Worm (Caenorhabditis elegans) whole organism, L1 larva: ENCODE results near the gene F08F3.8.

Experiments used
- C04F5.9 ChIP-seq: sonication (generic microtip); optimal IDR thresholded peaks from 2 replicates; lab custom pipeline; 2016; ENCODE audit warnings: missing genetic modification characterization, missing compliant biosample characterization
- C16A3.4 ChIP-seq: fragments of 150-350 bp; optimal IDR thresholded peaks from 2 replicates; lab custom pipeline; 2014; ENCODE audit warnings: missing biosample characterization, missing genetic modification characterization
- F16B12.6 ChIP-seq: fragments of 150-350 bp; optimal IDR thresholded peaks from 2 replicates; lab custom pipeline; 2014; ENCODE audit warnings: missing biosample characterization, missing genetic modification characterization
- Y116A8C.19 ChIP-seq: sonication (generic microtip); optimal IDR thresholded peaks from 2 replicates; lab custom pipeline; 2016; ENCODE audit warnings: missing compliant biosample characterization, missing genetic modification characterization, borderline replicate concordance
- alr-1 ChIP-seq: fragments of 200-800 bp; sonication (Bioruptor generic); optimal IDR thresholded peaks from 2 replicates; lab custom pipeline; 2018; ENCODE audit warnings: borderline replicate concordance, mild to moderate bottlenecking, missing genetic modification characterization, missing compliant biosample characterization
- aly-2 ChIP-seq: fragments of 150-350 bp; optimal IDR thresholded peaks from 2 replicates; lab custom pipeline; 2014; ENCODE audit warnings: missing biosample characterization, missing genetic modification characterization
- blmp-1 ChIP-seq: fragments of 150-350 bp; optimal IDR thresholded peaks from 2 replicates; lab custom pipeline; 2014; ENCODE audit warnings: missing biosample characterization, missing genetic modification characterization
- ceh-8 ChIP-seq: fragments of 200-800 bp; sonication (Bioruptor generic); optimal IDR thresholded peaks from 2 replicates; lab custom pipeline; 2018; ENCODE audit warnings: mild to moderate bottlenecking, missing genetic modification characterization, moderate library complexity, missing compliant biosample characterization
- ceh-82 ChIP-seq, 3 experiments: fragments of 150-350 bp in 1 of 3; sonication (generic microtip) in 2 of 3; optimal IDR thresholded peaks; 2 replicates each; lab custom pipeline; 2014 to 2017; ENCODE audit warnings: missing biosample characterization in 3 of 3, missing genetic modification characterization in 3 of 3
- ceh-88 ChIP-seq: fragments of 200-800 bp; sonication (Bioruptor generic); IDR thresholded peaks from 2 replicates; pipeline ENCODE4 v1.3.6; 2022; ENCODE audit warnings: missing genetic modification characterization, missing compliant biosample characterization
- ceh-90 ChIP-seq: sonication (generic microtip); optimal IDR thresholded peaks from 2 replicates; lab custom pipeline; 2016; ENCODE audit warnings: missing genetic modification characterization, missing compliant biosample characterization
- dpl-1 ChIP-seq, 3 experiments: fragments of 150-350 bp in 2 of 3; sonication (generic microtip) in 1 of 3; optimal IDR thresholded peaks; 2 replicates each; lab custom pipeline; 2014 to 2017; ENCODE audit warnings: missing biosample characterization in 3 of 3, missing genetic modification characterization in 3 of 3, missing genetic modification reagents in 3 of 3
- efl-1 ChIP-seq, 4 experiments: fragments of 150-350 bp; optimal IDR thresholded peaks in 3 of 4; peaks in 1 of 4; 1 replicate in 1 of 4; 2 replicates in 3 of 4; lab custom pipeline; 2014; ENCODE audit warnings: missing biosample characterization in 2 of 4, missing genetic modification characterization in 2 of 4, missing genetic modification reagents in 2 of 4
- efl-3 ChIP-seq: fragments of 200-800 bp; sonication (Bioruptor generic); optimal IDR thresholded peaks from 2 replicates; lab custom pipeline; 2018; ENCODE audit warnings: mild to moderate bottlenecking, missing genetic modification characterization, missing compliant biosample characterization
- elt-2 ChIP-seq: sonication (generic microtip); optimal IDR thresholded peaks from 2 replicates; lab custom pipeline; 2016; ENCODE audit warnings: missing genetic modification characterization, mild to moderate bottlenecking, inconsistent platforms, missing compliant biosample characterization, missing genetic modification reagents
- ets-5 ChIP-seq: fragments of 200-800 bp; sonication (Bioruptor generic); IDR thresholded peaks from 2 replicates; pipeline ENCODE4 v1.3.6; 2022; ENCODE audit warnings: missing genetic modification characterization, missing compliant biosample characterization
- fkh-10 ChIP-seq: sonication (generic microtip); optimal IDR thresholded peaks from 2 replicates; lab custom pipeline; 2017; ENCODE audit warnings: missing biosample characterization, missing genetic modification reagents, missing genetic modification characterization
- fkh-4 ChIP-seq: sonication (generic microtip); optimal IDR thresholded peaks from 2 replicates; lab custom pipeline; 2016; ENCODE audit warnings: missing compliant biosample characterization, missing genetic modification characterization, borderline replicate concordance
- fos-1 ChIP-seq: fragments of 150-350 bp; optimal IDR thresholded peaks from 2 replicates; lab custom pipeline; 2014; ENCODE audit warnings: missing biosample characterization, missing genetic modification characterization
- grh-1 ChIP-seq: fragments of 200-800 bp; sonication (Bioruptor generic); IDR thresholded peaks from 2 replicates; pipeline ENCODE4 v1.3.6; 2022; ENCODE audit warnings: missing genetic modification reagents, missing genetic modification characterization, missing compliant biosample characterization
- hlh-17 ChIP-seq: fragments of 200-800 bp; sonication (Bioruptor generic); optimal IDR thresholded peaks from 2 replicates; lab custom pipeline; 2018; ENCODE audit warnings: missing genetic modification characterization, mild to moderate bottlenecking, missing compliant biosample characterization, moderate library complexity, borderline replicate concordance
- hpl-2 ChIP-seq: fragments of 150-350 bp; optimal IDR thresholded peaks from 2 replicates; lab custom pipeline; 2014; ENCODE audit warnings: missing biosample characterization, missing genetic modification reagents, missing genetic modification characterization
- irx-1 ChIP-seq: sonication (generic microtip); optimal IDR thresholded peaks from 2 replicates; lab custom pipeline; 2016; ENCODE audit warnings: missing genetic modification characterization, missing compliant biosample characterization
- isw-1 ChIP-seq: fragments of 200-800 bp; sonication (Bioruptor generic); IDR thresholded peaks from 2 replicates; pipeline ENCODE4 v1.3.6; 2022; ENCODE audit warnings: missing genetic modification characterization, missing compliant biosample characterization
- lin-13 ChIP-seq: fragments of 150-350 bp; optimal IDR thresholded peaks from 2 replicates; lab custom pipeline; 2014; ENCODE audit warnings: missing biosample characterization, missing genetic modification reagents, missing genetic modification characterization
- lin-15B ChIP-seq: fragments of 150-350 bp; sonication (generic microtip); optimal IDR thresholded peaks from 3 replicates; lab custom pipeline; 2014; ENCODE audit warnings: missing biosample characterization, missing genetic modification characterization
- lin-35 ChIP-seq, 2 experiments: fragments of 150-350 bp; optimal IDR thresholded peaks; 2 replicates each; lab custom pipeline; 2014; ENCODE audit warnings: missing biosample characterization in 2 of 2, missing genetic modification characterization in 2 of 2, missing genetic modification reagents in 2 of 2
- lin-39 ChIP-seq: fragments of 150-350 bp; optimal IDR thresholded peaks from 2 replicates; lab custom pipeline; 2014; ENCODE audit warnings: missing biosample characterization, missing genetic modification reagents, missing genetic modification characterization
- lir-3 ChIP-seq: sonication (generic microtip); optimal IDR thresholded peaks from 2 replicates; lab custom pipeline; 2016; ENCODE audit warnings: mild to moderate bottlenecking, missing genetic modification characterization, moderate library complexity, missing compliant biosample characterization; ENCODE audit not compliant: poor library complexity
- lsy-2 ChIP-seq, 2 experiments: fragments of 150-350 bp; optimal IDR thresholded peaks; 2 replicates each; lab custom pipeline; 2014; ENCODE audit warnings: missing biosample characterization in 2 of 2, missing genetic modification characterization in 2 of 2
- mab-9 ChIP-seq: fragments of 200-800 bp; sonication (Bioruptor generic); IDR thresholded peaks from 2 replicates; pipeline ENCODE4 v1.3.6; 2022; ENCODE audit warnings: missing genetic modification reagents, missing genetic modification characterization, missing compliant biosample characterization
- mdl-1 ChIP-seq, 2 experiments: fragments of 150-350 bp; optimal IDR thresholded peaks; 2 replicates each; lab custom pipeline; 2014 to 2017; ENCODE audit warnings: missing biosample characterization in 2 of 2, missing genetic modification characterization in 2 of 2, inconsistent platforms in 1 of 2
- mef-2 ChIP-seq: fragments of 150-350 bp; optimal IDR thresholded peaks from 2 replicates; lab custom pipeline; 2014; ENCODE audit warnings: missing biosample characterization, missing genetic modification characterization
- mep-1 ChIP-seq: fragments of 150-350 bp; optimal IDR thresholded peaks from 2 replicates; lab custom pipeline; 2014; ENCODE audit warnings: missing biosample characterization, missing genetic modification characterization
- nhr-12 ChIP-seq: sonication (generic microtip); optimal IDR thresholded peaks from 2 replicates; lab custom pipeline; 2017; ENCODE audit warnings: missing biosample characterization, missing genetic modification characterization
- nhr-19 ChIP-seq: fragments of 200-800 bp; sonication (Bioruptor generic); conservative IDR thresholded peaks from 2 replicates; pipeline ENCODE4 v1.3.6; 2022; ENCODE audit warnings: missing genetic modification characterization, missing compliant biosample characterization
- nhr-237 ChIP-seq: fragments of 150-350 bp; optimal IDR thresholded peaks from 2 replicates; lab custom pipeline; 2014; ENCODE audit warnings: missing biosample characterization, missing genetic modification characterization
- nhr-28 ChIP-seq: fragments of 150-350 bp; optimal IDR thresholded peaks from 2 replicates; lab custom pipeline; 2014; ENCODE audit warnings: missing biosample characterization, missing genetic modification characterization
- nhr-71 ChIP-seq: sonication (generic microtip); optimal IDR thresholded peaks from 2 replicates; lab custom pipeline; 2016; ENCODE audit warnings: mild to moderate bottlenecking, missing genetic modification characterization, moderate library complexity, missing compliant biosample characterization
- nhr-76 ChIP-seq: sonication (generic microtip); optimal IDR thresholded peaks from 2 replicates; lab custom pipeline; 2017; ENCODE audit warnings: missing biosample characterization, missing genetic modification characterization
- nhr-77 ChIP-seq: fragments of 150-350 bp; optimal IDR thresholded peaks from 2 replicates; lab custom pipeline; 2014; ENCODE audit warnings: missing biosample characterization, missing genetic modification characterization
- nhr-85 ChIP-seq: sonication (generic microtip); peaks from one replicate; lab custom pipeline; 2016; ENCODE audit warnings: missing genetic modification characterization, inconsistent platforms, missing compliant biosample characterization
- pqm-1 ChIP-seq: sonication (generic microtip); optimal IDR thresholded peaks from 3 replicates; lab custom pipeline; 2017; ENCODE audit warnings: missing biosample characterization, missing genetic modification characterization
- rnt-1 ChIP-seq: sonication (generic microtip); optimal IDR thresholded peaks from 2 replicates; lab custom pipeline; 2016; ENCODE audit warnings: mild to moderate bottlenecking, missing genetic modification characterization, moderate library complexity, missing compliant biosample characterization
- skn-1 ChIP-seq: fragments of 150-350 bp; optimal IDR thresholded peaks from 2 replicates; lab custom pipeline; 2014; ENCODE audit warnings: missing biosample characterization, missing genetic modification characterization
- snpc-4 ChIP-seq: fragments of 150-350 bp; optimal IDR thresholded peaks from 2 replicates; lab custom pipeline; 2014; ENCODE audit warnings: missing biosample characterization, missing genetic modification characterization
- sox-4 ChIP-seq: sonication (generic microtip); optimal IDR thresholded peaks from 2 replicates; lab custom pipeline; 2016; ENCODE audit warnings: missing genetic modification characterization, missing compliant biosample characterization
- sup-37 ChIP-seq: fragments of 200-800 bp; sonication (Bioruptor generic); optimal IDR thresholded peaks from 2 replicates; lab custom pipeline; 2018; ENCODE audit warnings: mild to moderate bottlenecking, missing genetic modification characterization, missing compliant biosample characterization
- tbx-2 ChIP-seq: sonication (generic microtip); optimal IDR thresholded peaks from 2 replicates; lab custom pipeline; 2016; ENCODE audit warnings: missing genetic modification characterization, missing compliant biosample characterization
- unc-86 ChIP-seq: sonication (generic microtip); optimal IDR thresholded peaks from 2 replicates; lab custom pipeline; 2016; ENCODE audit warnings: missing genetic modification characterization, missing compliant biosample characterization
- vab-15 ChIP-seq: sonication (generic microtip); optimal IDR thresholded peaks from 2 replicates; lab custom pipeline; 2017; ENCODE audit warnings: missing genotype, mild to moderate bottlenecking, missing genetic modification characterization, missing compliant biosample characterization
- xbp-1 ChIP-seq: sonication (generic microtip); optimal IDR thresholded peaks from 2 replicates; lab custom pipeline; 2016; ENCODE audit warnings: missing genetic modification characterization, missing compliant biosample characterization
- ztf-4 ChIP-seq: fragments of 150-350 bp; optimal IDR thresholded peaks from 2 replicates; lab custom pipeline; 2014; ENCODE audit warnings: missing biosample characterization, missing genetic modification characterization

Gene F08F3.8

ce11 chrV:5433020-5433419, 621 bp upstream of the F08F3.8 start, which contains the start of gene acl-6 (continued):
- no peak for TF ChIP-seq mab-9 (GFP tag; lab: Robert Waterston, UW)
- TF ChIP-seq snpc-4 (tag; lab: Kevin White, UChicago) = no peak
- TF ChIP-seq lsy-2 (tag; optimal IDR thresholded peaks at IDR 0.05; lab: Kevin White, UChicago) = peak; percentile 44 to 76
- TF ChIP-seq nhr-28 (tag; lab: Kevin White, UChicago) = no peak
- no peak for TF ChIP-seq nhr-76 (tag; lab: Kevin White, UChicago)
- TF ChIP-seq ceh-8 (GFP tag; lab: Kevin White, UChicago) = no peak
- TF ChIP-seq fos-1 = peak; percentile 15
- peak in 1 of 2 experiments; percentile 33 for TF ChIP-seq mdl-1 (tag; optimal IDR thresholded peaks at IDR 0.05; lab: Kevin White, UChicago)
- no peak for TF ChIP-seq alr-1 (tag; lab: Kevin White, UChicago)
- peak; percentile 89 for TF ChIP-seq blmp-1 (tag; lab: Kevin White, UChicago)
- no peak for TF ChIP-seq hpl-2 (GFP tag; lab: Kevin White, UChicago)
- no peak for TF ChIP-seq efl-3 (GFP tag; lab: Kevin White, UChicago)
- TF ChIP-seq ztf-4 (tag; lab: Kevin White, UChicago) = no peak
- TF ChIP-seq F16B12.6 (tag; lab: Kevin White, UChicago) = peak; percentile 10
- no peak for TF ChIP-seq fkh-4 (tag; lab: Kevin White, UChicago)
- no peak for TF ChIP-seq ets-5 (GFP tag; lab: Robert Waterston, UW)
- no peak for TF ChIP-seq nhr-12 (tag; lab: Kevin White, UChicago)
- no peak for TF ChIP-seq mef-2 (tag; lab: Kevin White, UChicago)
- TF ChIP-seq lin-39 = no peak
- no peak for TF ChIP-seq Y116A8C.19 (tag; lab: Kevin White, UChicago)
- no peak for TF ChIP-seq nhr-19 (GFP tag; lab: Robert Waterston, UW)
- TF ChIP-seq xbp-1 (tag; lab: Kevin White, UChicago) = peak; percentile 16
- peak in 1 of 3 experiments; percentile 36 for TF ChIP-seq ceh-82 (tag; optimal IDR thresholded peaks at IDR 0.05; lab: Kevin White, UChicago)
- no peak for TF ChIP-seq isw-1 (GFP tag; lab: Robert Waterston, UW)
- no peak for TF ChIP-seq sup-37
- TF ChIP-seq efl-1 (optimal IDR thresholded peaks at IDR 0.05; lab: Kevin White, UChicago) = peak; percentile 48 to 90
- peak; percentile 89 to 99 for TF ChIP-seq efl-1 (GFP tag; optimal IDR thresholded peaks at IDR 0.05 in 1 of 2; lab: Kevin White, UChicago)
- peak; percentile 72 for TF ChIP-seq C16A3.4 (tag; lab: Kevin White, UChicago)
- TF ChIP-seq lin-35 (GFP tag; optimal IDR thresholded peaks at IDR 0.05; lab: Kevin White, UChicago) = peak; percentile 88 to 96
- TF ChIP-seq unc-86 (tag; lab: Kevin White, UChicago) = no peak
- peak; percentile 78 for TF ChIP-seq pqm-1
- TF ChIP-seq rnt-1 = no peak
- no peak for TF ChIP-seq lin-15B (tag; lab: Kevin White, UChicago)
- peak; percentile 61 for TF ChIP-seq nhr-85 (tag; lab: Kevin White, UChicago)
- no peak for TF ChIP-seq grh-1 (GFP tag; lab: Robert Waterston, UW)
- TF ChIP-seq sox-4 = no peak
- peak; percentile 25 for TF ChIP-seq lin-13
- peak; percentile 59 for TF ChIP-seq nhr-71 (tag; lab: Kevin White, UChicago)
- TF ChIP-seq hlh-17 (GFP tag; lab: Kevin White, UChicago) = no peak
- no peak for TF ChIP-seq C04F5.9 (tag; lab: Kevin White, UChicago)
- peak; percentile 11 for TF ChIP-seq tbx-2 (tag; lab: Kevin White, UChicago)
- no peak for TF ChIP-seq nhr-237 (tag; lab: Kevin White, UChicago)
- TF ChIP-seq aly-2 (tag; lab: Kevin White, UChicago) = no peak
- TF ChIP-seq mep-1 = peak; percentile 44
- TF ChIP-seq elt-2 (tag; lab: Kevin White, UChicago) = peak; percentile 97
- TF ChIP-seq nhr-77 (tag; lab: Kevin White, UChicago) = no peak
- no peak for TF ChIP-seq lir-3 (tag; lab: Kevin White, UChicago)
- peak; percentile 3 for TF ChIP-seq skn-1 (tag; lab: Kevin White, UChicago)
- TF ChIP-seq irx-1 = no peak
- TF ChIP-seq fkh-10 (GFP tag; lab: Kevin White, UChicago) = no peak
- no peak for TF ChIP-seq ceh-88 (GFP tag; lab: Robert Waterston, UW)
- TF ChIP-seq ceh-90 (tag; lab: Kevin White, UChicago) = no peak
- TF ChIP-seq dpl-1 (GFP tag; optimal IDR thresholded peaks at IDR 0.05; lab: Kevin White, UChicago) = peak; percentile 85 to 91 (median 91)
- TF ChIP-seq vab-15 (tag; lab: Kevin White, UChicago) = no peak
